Worm (Caenorhabditis elegans): Measurements from ENCODE around the gene C47G2.3.

ce11 chrII:11241497-11241896 lies 48.5 kb downstream of the C47G2.3 start:
- TF ChIP-seq tbp1 (GFP tag; optimal IDR thresholded peaks at IDR 0.05) (no peak), unc-62 (GFP tag; optimal IDR thresholded peaks at IDR 0.05) (no peak)

Measured in whole organism, young adult.